Fruit fly (Drosophila melanogaster) whole organism, prepupa: Measurements from ENCODE around the gene CG14185.

Experiments
- Blimp-1 ChIP-seq: fragments of 200-800 bp; sonication (Bioruptor generic); optimal IDR thresholded peaks from 3 replicates; lab custom pipeline; 2017; ENCODE audit warnings: missing biosample characterization, missing genetic modification characterization, mild to moderate bottlenecking, moderate library complexity, missing genetic modification reagents
- CG10631 ChIP-seq: fragments of 200-800 bp; sonication (Bioruptor generic); optimal IDR thresholded peaks from 2 replicates; lab custom pipeline; 2016; ENCODE audit warnings: missing biosample characterization, missing genetic modification characterization
- CG10669 ChIP-seq: fragments of 200-800 bp; sonication (Bioruptor generic); optimal IDR thresholded peaks from 3 replicates; lab custom pipeline; 2018; ENCODE audit warnings: missing biosample characterization, mild to moderate bottlenecking, missing genetic modification characterization, moderate library complexity
- CG11294 ChIP-seq: fragments of 200-800 bp; sonication (Bioruptor generic); IDR thresholded peaks from 2 replicates; pipeline ENCODE4 v1.3.6; 2022; ENCODE audit warnings: missing biosample characterization, missing genetic modification characterization
- CG11902 ChIP-seq: fragments of 200-800 bp; sonication (Bioruptor generic); optimal IDR thresholded peaks from 3 replicates; lab custom pipeline; 2016; ENCODE audit warnings: missing biosample characterization, missing genetic modification characterization
- CG15336 ChIP-seq: fragments of 200-800 bp; sonication (Bioruptor generic); IDR thresholded peaks from 2 replicates; pipeline ENCODE4 v1.3.6; 2022; ENCODE audit warnings: missing biosample characterization, missing genetic modification characterization
- CG1621 ChIP-seq: fragments of 200-800 bp; sonication (Bioruptor generic); optimal IDR thresholded peaks from 3 replicates; lab custom pipeline; 2018; ENCODE audit warnings: missing biosample characterization, mild to moderate bottlenecking, missing genetic modification characterization
- CG3032 ChIP-seq: fragments of 200-800 bp; optimal IDR thresholded peaks from 2 replicates; lab custom pipeline; 2019; ENCODE audit warnings: missing biosample characterization, mild to moderate bottlenecking, missing genetic modification characterization, moderate library complexity
- CG31627 ChIP-seq: fragments of 200-800 bp; sonication (Bioruptor generic); optimal IDR thresholded peaks from 3 replicates; lab custom pipeline; 2016; ENCODE audit warnings: missing biosample characterization, missing genetic modification characterization
- CG32006 ChIP-seq: fragments of 200-800 bp; sonication (Bioruptor generic); optimal IDR thresholded peaks from 3 replicates; lab custom pipeline; 2017; ENCODE audit warnings: missing biosample characterization, mild to moderate bottlenecking, missing genetic modification characterization
- CG34406 ChIP-seq: fragments of 200-800 bp; sonication (Bioruptor generic); optimal IDR thresholded peaks from 3 replicates; lab custom pipeline; 2016; ENCODE audit warnings: missing biosample characterization, missing genetic modification characterization
- CG3919 ChIP-seq: fragments of 200-800 bp; sonication (Bioruptor generic); optimal IDR thresholded peaks from 3 replicates; lab custom pipeline; 2016; ENCODE audit warnings: missing biosample characterization, missing genetic modification characterization
- CG4318 ChIP-seq: fragments of 200-800 bp; sonication (Bioruptor generic); optimal IDR thresholded peaks from 3 replicates; lab custom pipeline; 2017; ENCODE audit warnings: missing biosample characterization, mild to moderate bottlenecking, missing genetic modification characterization
- CG6276 ChIP-seq: fragments of 200-800 bp; sonication (Bioruptor generic); optimal IDR thresholded peaks from 2 replicates; lab custom pipeline; 2017; ENCODE audit warnings: missing biosample characterization, mild to moderate bottlenecking, missing genetic modification characterization
- CG6792 ChIP-seq: fragments of 200-800 bp; sonication (Bioruptor generic); optimal IDR thresholded peaks from 3 replicates; lab custom pipeline; 2016; ENCODE audit warnings: missing biosample characterization, missing genetic modification characterization
- CG6808 ChIP-seq: fragments of 200-800 bp; sonication (Bioruptor generic); optimal IDR thresholded peaks from 3 replicates; lab custom pipeline; 2017; ENCODE audit warnings: missing biosample characterization, missing genetic modification characterization, mild to moderate bottlenecking, moderate library complexity, missing genetic modification reagents
- CG8119 ChIP-seq: fragments of 200-800 bp; sonication (Bioruptor generic); IDR thresholded peaks from 3 replicates; pipeline ENCODE4 v1.3.6; 2022; ENCODE audit warnings: missing biosample characterization, missing genetic modification characterization
- CG9139 ChIP-seq: fragments of 200-800 bp; sonication (Bioruptor generic); optimal IDR thresholded peaks from 3 replicates; lab custom pipeline; 2017; ENCODE audit warnings: missing biosample characterization, mild to moderate bottlenecking, missing genetic modification characterization
- Ets21C ChIP-seq: fragments of 200-800 bp; sonication (Bioruptor generic); optimal IDR thresholded peaks from 3 replicates; lab custom pipeline; 2016; ENCODE audit warnings: missing biosample characterization, missing genetic modification characterization
- Hr39 ChIP-seq: fragments of 200-800 bp; sonication (Bioruptor generic); optimal IDR thresholded peaks from 2 replicates; lab custom pipeline; 2016; ENCODE audit warnings: missing biosample characterization, missing genetic modification characterization
- Hr4 ChIP-seq: fragments of 200-800 bp; sonication (Bioruptor generic); optimal IDR thresholded peaks from 3 replicates; lab custom pipeline; 2016; ENCODE audit warnings: missing biosample characterization, missing genetic modification characterization
- Lpt ChIP-seq: fragments of 200-800 bp; sonication (Bioruptor generic); optimal IDR thresholded peaks from 3 replicates; lab custom pipeline; 2016; ENCODE audit warnings: missing biosample characterization, missing genetic modification characterization
- Met ChIP-seq: fragments of 200-800 bp; sonication (Bioruptor generic); optimal IDR thresholded peaks from 3 replicates; lab custom pipeline; 2016; ENCODE audit warnings: missing biosample characterization, missing genetic modification characterization
- Smox ChIP-seq: fragments of 200-800 bp; sonication (Bioruptor generic); optimal IDR thresholded peaks from 3 replicates; lab custom pipeline; 2016; ENCODE audit warnings: missing biosample characterization, missing genetic modification characterization
- Sox102F ChIP-seq: fragments of 200-800 bp; sonication (Bioruptor generic); optimal IDR thresholded peaks from 2 replicates; lab custom pipeline; 2016; ENCODE audit warnings: missing biosample characterization, mild to moderate bottlenecking, missing genetic modification characterization
- achi ChIP-seq: fragments of 200-800 bp; sonication (Bioruptor generic); optimal IDR thresholded peaks from 3 replicates; lab custom pipeline; 2016; ENCODE audit warnings: missing biosample characterization, missing genetic modification characterization
- acj6 ChIP-seq: fragments of 200-800 bp; sonication (Bioruptor generic); optimal IDR thresholded peaks from 3 replicates; lab custom pipeline; 2016; ENCODE audit warnings: missing biosample characterization, missing genetic modification characterization
- cyc ChIP-seq: fragments of 200-800 bp; sonication (Bioruptor generic); optimal IDR thresholded peaks from 3 replicates; lab custom pipeline; 2016; ENCODE audit warnings: missing biosample characterization, missing genetic modification characterization
- dac ChIP-seq: fragments of 200-800 bp; sonication (Bioruptor generic); optimal IDR thresholded peaks from 2 replicates; lab custom pipeline; 2017; ENCODE audit warnings: missing biosample characterization, mild to moderate bottlenecking, missing genetic modification characterization
- dsx ChIP-seq: fragments of 200-800 bp; optimal IDR thresholded peaks from 3 replicates; lab custom pipeline; 2019; ENCODE audit warnings: missing biosample characterization, mild to moderate bottlenecking, missing genetic modification characterization, moderate library complexity; ENCODE audit not compliant: poor library complexity, severe bottlenecking
- eg ChIP-seq: fragments of 200-800 bp; sonication (Bioruptor generic); IDR thresholded peaks from 3 replicates; pipeline ENCODE4 v1.3.6; 2022; ENCODE audit warnings: missing biosample characterization, missing genetic modification characterization
- esn ChIP-seq: fragments of 200-800 bp; sonication (Bioruptor generic); optimal IDR thresholded peaks from 2 replicates; lab custom pipeline; 2016; ENCODE audit warnings: missing biosample characterization, mild to moderate bottlenecking, missing genetic modification characterization, moderate library complexity
- fd59A ChIP-seq: fragments of 200-800 bp; sonication (Bioruptor generic); optimal IDR thresholded peaks from 2 replicates; lab custom pipeline; 2017; ENCODE audit warnings: missing biosample characterization, mild to moderate bottlenecking, missing genetic modification characterization, missing genetic modification reagents
- fkh ChIP-seq: fragments of 200-800 bp; sonication (Bioruptor generic); optimal IDR thresholded peaks from 3 replicates; lab custom pipeline; 2017; ENCODE audit warnings: missing biosample characterization, mild to moderate bottlenecking, missing genetic modification characterization, moderate library complexity
- lz ChIP-seq: fragments of 200-800 bp; sonication (Bioruptor generic); optimal IDR thresholded peaks from 3 replicates; lab custom pipeline; 2016; ENCODE audit warnings: missing biosample characterization, missing genetic modification characterization
- pdm3 ChIP-seq: fragments of 200-800 bp; sonication (Bioruptor generic); optimal IDR thresholded peaks from 3 replicates; lab custom pipeline; 2016; ENCODE audit warnings: missing biosample characterization, missing genetic modification characterization
- spab ChIP-seq: fragments of 200-800 bp; sonication (Bioruptor generic); optimal IDR thresholded peaks from 2 replicates; lab custom pipeline; 2017; ENCODE audit warnings: missing biosample characterization, mild to moderate bottlenecking, missing genetic modification characterization, missing genetic modification reagents
- ss ChIP-seq, 2 experiments: fragments of 200-800 bp; sonication (Bioruptor generic); optimal IDR thresholded peaks; 2 replicates in 1 of 2; 3 replicates in 1 of 2; lab custom pipeline; 2017 to 2018; ENCODE audit warnings: mild to moderate bottlenecking in 2 of 2, missing biosample characterization in 2 of 2, missing genetic modification characterization in 2 of 2, moderate library complexity in 1 of 2
- svp ChIP-seq: fragments of 200-800 bp; sonication (Bioruptor generic); peaks from one replicate; lab custom pipeline; 2016; ENCODE audit warnings: missing biosample characterization, missing genetic modification characterization
- vri ChIP-seq: fragments of 200-800 bp; sonication (Bioruptor generic); optimal IDR thresholded peaks from 3 replicates; lab custom pipeline; 2016; ENCODE audit warnings: missing biosample characterization, mild to moderate bottlenecking, missing genetic modification characterization

Gene CG14185

DNA sequence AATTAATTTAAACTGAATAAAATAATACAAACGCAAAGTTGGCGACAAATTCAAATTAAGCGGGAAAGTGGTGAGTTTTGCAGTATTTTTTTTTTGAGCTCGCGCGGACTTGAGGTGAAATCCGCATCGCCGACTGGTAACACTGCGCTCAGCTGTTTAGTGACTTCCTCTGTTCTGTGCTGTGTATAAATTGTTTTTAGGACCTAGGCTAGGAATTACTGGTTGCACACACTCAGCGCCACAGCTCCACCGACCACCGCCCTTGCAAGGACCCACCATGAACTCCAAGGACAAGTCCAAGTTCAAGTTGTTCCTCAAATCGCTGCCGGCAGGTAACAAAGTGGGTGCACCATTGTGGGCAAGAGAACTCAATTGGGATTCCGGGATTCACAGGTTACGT lies 23.1 kb downstream of the CG14185 start, which contains the start of gene gig:
gig (plus strand) TSS at position 150 of the 400 bp plus-strand sequence.
- TF ChIP-seq Met (GFP tag; lab: Kevin White, UChicago), result no peak
- no peak for TF ChIP-seq CG6276
- TF ChIP-seq Lpt, result no peak
- no peak for TF ChIP-seq fkh (GFP tag; lab: Kevin White, UChicago)
- no peak for TF ChIP-seq vri (GFP tag; lab: Kevin White, UChicago)
- TF ChIP-seq CG4318 (GFP tag; lab: Kevin White, UChicago), result no peak
- no peak for TF ChIP-seq CG11294
- no peak for TF ChIP-seq dac
- TF ChIP-seq CG3032 (tag; lab: Kevin White, UChicago), result no peak
- TF ChIP-seq lz (GFP tag; lab: Kevin White, UChicago), result no peak
- no peak for TF ChIP-seq Ets21C
- no peak for TF ChIP-seq CG34406
- no peak for TF ChIP-seq CG15336 (GFP tag; lab: Robert Waterston, UW)
- no peak for TF ChIP-seq CG9139 (GFP tag; lab: Kevin White, UChicago)
- TF ChIP-seq, all 60 proteins: peak for 0

DNA sequence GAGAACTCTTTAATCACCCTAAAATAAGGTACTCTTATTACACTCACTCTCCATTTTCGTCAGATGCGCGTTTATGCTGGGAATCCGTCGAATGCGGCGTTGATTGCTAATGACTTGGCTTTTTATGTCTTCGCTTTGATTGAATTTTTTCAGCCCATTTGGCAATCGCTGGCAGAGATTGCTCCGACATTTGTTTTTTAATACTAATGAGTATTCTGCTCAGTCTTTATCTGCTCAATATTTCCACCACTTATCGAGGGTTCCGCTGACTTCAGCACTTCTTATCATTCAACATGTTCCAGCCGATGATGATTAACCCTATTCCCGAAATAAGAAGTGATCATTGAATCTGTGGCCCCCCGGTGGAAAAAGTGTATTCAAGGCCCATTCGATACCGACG lies 25.7 kb downstream of the CG14185 start, which contains the start of gene obst-J:
obst-J (minus strand) TSS at position 101 of the 400 bp plus-strand sequence.
- no peak for TF ChIP-seq Hr39 (GFP tag; lab: Kevin White, UChicago)
- no peak for TF ChIP-seq CG31627
- no peak for TF ChIP-seq achi
- TF ChIP-seq pdm3 (GFP tag; lab: Kevin White, UChicago), result no peak

- no peak for TF ChIP-seq achi
- TF ChIP-seq ss (GFP tag; optimal IDR thresholded peaks at IDR 0.05; lab: Kevin White, UChicago), result no peak
- no peak for TF ChIP-seq CG1621 (tag; lab: Kevin White, UChicago)
- TF ChIP-seq dsx (GFP tag; lab: Kevin White, UChicago), result no peak
- no peak for TF ChIP-seq CG15336 (GFP tag; lab: Robert Waterston, UW)
Measured at dm6 chr3L:20133168-20133567, 27.3 kb downstream of the CG14185 start, which contains the start of gene CG7335. CG7335 (minus strand) TSS chr3L:20133268.

DNA sequence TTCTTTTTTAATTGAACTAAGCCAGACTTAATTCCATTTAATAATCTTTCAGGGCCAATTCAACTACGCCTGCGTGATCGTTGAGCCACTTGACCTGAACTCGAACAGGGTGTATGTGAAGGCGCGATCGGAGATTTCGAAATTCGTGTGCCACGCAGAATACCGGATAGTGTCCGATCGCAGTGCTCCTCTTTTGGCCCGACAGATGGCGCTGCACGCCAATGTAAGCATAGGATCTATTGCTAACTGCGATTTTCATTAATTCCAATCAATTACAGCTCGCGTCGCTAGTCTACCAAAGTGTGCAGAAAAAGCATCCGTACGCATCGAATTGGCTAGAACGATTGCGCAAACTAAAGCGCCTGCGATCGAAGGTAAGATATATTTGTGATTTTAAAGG lies 32.4 kb downstream of the CG14185 start:
- TF ChIP-seq CG6792 (GFP tag; lab: Kevin White, UChicago) (no peak), CG4318 (GFP tag; lab: Kevin White, UChicago) (no peak), Lpt (no peak), CG1621 (tag; lab: Kevin White, UChicago) (no peak), Sox102F (GFP tag; lab: Kevin White, UChicago) (no peak), spab (GFP tag; lab: Kevin White, UChicago) (no peak), esn (GFP tag; lab: Kevin White, UChicago) (no peak), CG11294 (no peak), Blimp-1 (no peak), acj6 (GFP tag; lab: Kevin White, UChicago) (no peak), CG34406 (no peak), CG3919 (GFP tag; lab: Kevin White, UChicago) (no peak), achi (no peak), dsx (GFP tag; lab: Kevin White, UChicago) (no peak)

DNA sequence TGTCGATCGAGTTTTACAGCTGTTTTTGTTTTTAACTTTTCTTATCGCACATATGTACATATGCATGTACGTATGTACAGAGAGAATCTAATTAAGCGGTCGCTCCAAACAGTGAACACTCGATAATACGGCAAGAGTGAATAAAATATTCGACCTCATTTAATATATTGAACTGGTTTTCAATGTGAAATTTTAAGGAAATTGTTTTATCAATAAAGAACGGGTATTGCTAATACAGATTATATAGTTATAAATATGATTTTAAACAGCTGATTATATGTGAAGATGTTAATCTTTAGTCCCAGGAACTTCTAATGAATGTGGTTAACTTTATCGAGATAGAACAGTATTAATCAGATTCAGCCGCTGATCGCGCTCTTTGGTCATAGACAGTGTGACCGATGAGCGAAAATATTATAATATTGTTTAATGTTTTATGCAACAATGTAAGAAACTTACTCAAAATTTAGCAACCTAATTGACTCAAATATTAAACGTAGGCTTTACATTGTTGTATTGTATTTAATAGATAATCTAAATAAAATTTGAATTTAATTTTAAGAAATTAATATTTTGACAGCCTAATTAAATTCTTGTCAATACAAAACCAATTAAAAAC lies 34.8 kb downstream of the CG14185 start, which contains the start of gene CG7328:
CG7328 (minus strand) TSS at position 19 of the 619 bp plus-strand sequence.
- TF ChIP-seq acj6 (GFP tag; lab: Kevin White, UChicago), result no peak
- peak; percentile 67 for TF ChIP-seq achi
- no peak for TF ChIP-seq CG10631
- TF ChIP-seq CG9139 (GFP tag; lab: Kevin White, UChicago), result no peak
- TF ChIP-seq dac, result no peak
- TF ChIP-seq vri (GFP tag; lab: Kevin White, UChicago), result peak; percentile 13
- no peak for TF ChIP-seq fd59A
- TF ChIP-seq Blimp-1, result no peak
- peak; percentile 98 for TF ChIP-seq dsx (GFP tag; lab: Kevin White, UChicago)
- no peak for TF ChIP-seq cyc (GFP tag; lab: Kevin White, UChicago)
- no peak for TF ChIP-seq eg (GFP tag; lab: Robert Waterston, UW)
- TF ChIP-seq fkh (GFP tag; lab: Kevin White, UChicago), result no peak
- peak; percentile 75 for TF ChIP-seq CG32006 (GFP tag; lab: Kevin White, UChicago)
- peak; percentile 81 for TF ChIP-seq CG8119 (GFP tag; lab: Robert Waterston, UW)
- no peak for TF ChIP-seq CG11902 (GFP tag; lab: Kevin White, UChicago)
- TF ChIP-seq Lpt, result no peak
- peak; percentile 71 for TF ChIP-seq CG31627
- peak; percentile 76 for TF ChIP-seq Smox (GFP tag; lab: Kevin White, UChicago)
- TF ChIP-seq Ets21C, result peak; percentile 54
- TF ChIP-seq Hr4 (GFP tag; lab: Kevin White, UChicago), result peak; percentile 78
- TF ChIP-seq CG10669 (GFP tag; lab: Kevin White, UChicago), result no peak
- TF ChIP-seq CG4318 (GFP tag; lab: Kevin White, UChicago), result no peak
- TF ChIP-seq Met (GFP tag; lab: Kevin White, UChicago), result peak; percentile 83
- no peak for TF ChIP-seq Sox102F (GFP tag; lab: Kevin White, UChicago)
- no peak for TF ChIP-seq CG6808 (GFP tag; lab: Kevin White, UChicago)
- TF ChIP-seq svp (GFP tag; lab: Kevin White, UChicago), result peak; percentile 90
